Worm (Caenorhabditis elegans): ENCODE results near the gene btb-14.
A peak's percentile ranks its signal among the peaks of the same experiment; 100 is the strongest.

Gene btb-14

DNA sequence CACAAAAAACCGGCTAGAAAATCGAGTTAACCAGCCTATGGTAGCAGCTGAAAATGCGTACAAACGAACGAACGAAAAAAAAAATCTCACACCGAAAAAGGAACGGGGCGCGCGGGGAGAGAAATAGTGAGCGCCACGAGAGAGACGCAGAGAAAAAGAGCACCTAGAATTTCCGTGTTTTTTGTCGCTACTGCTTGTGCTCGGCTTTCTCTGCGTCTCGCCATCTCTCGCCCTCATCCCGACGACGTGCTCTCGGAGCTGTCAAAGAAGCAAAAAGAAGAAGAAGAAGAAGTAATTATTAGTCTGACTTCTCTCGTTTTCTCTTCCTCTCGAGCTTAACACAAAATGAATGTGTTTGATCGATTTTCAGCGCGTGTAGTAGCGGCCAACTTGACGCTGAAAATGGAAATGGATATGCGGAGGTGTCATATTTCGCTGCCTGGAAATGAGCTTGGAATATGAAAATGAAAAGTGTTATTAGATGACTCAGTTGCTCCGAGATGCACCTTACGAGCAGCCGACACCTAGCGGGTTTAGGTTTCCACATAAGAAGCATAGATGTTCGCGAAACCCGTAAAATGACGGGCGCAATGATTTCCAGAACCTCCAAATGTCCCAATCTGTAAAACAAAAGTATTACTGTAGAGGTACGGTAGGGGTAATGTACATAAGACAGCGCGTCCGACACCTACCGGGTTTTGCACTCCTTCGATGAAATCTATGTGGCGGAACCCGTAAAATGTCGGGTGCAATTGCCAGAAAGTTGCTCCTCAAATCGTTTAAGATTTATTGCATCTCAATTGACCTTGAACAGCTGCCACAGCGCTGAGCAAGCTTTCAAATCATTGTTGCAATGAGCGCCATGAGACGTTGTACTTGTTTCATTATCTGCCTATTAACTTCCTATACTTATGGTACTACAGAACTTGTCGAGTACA, at the start of gene btb-14:
TSS of gene btb-14 (plus strand) at position 839 of the 938 bp plus-strand sequence.
- TF ChIP-seq egl-43 (GFP tag; IDR thresholded peaks at IDR 0.05) (0 out of 2 replicates have a peak, but pooled peaks have one; percentile 44), rbr-2 (tag; optimal IDR thresholded peaks at IDR 0.05) (peak; percentile 24), F10B5.3 (tag; optimal IDR thresholded peaks at IDR 0.05) (no peak), mes-2 (tag; optimal IDR thresholded peaks at IDR 0.05; ENCODE audit: poor library complexity, severe bottlenecking) (no peak), set-16 (GFP tag; IDR thresholded peaks at IDR 0.05) (peak; percentile 46; the same call in 1 of the 2 replicates), hif-1 (tag; optimal IDR thresholded peaks at IDR 0.05) (peak in 1 of 2 experiments; percentile 4), lsy-2 (tag; optimal IDR thresholded peaks at IDR 0.05) (peak in 1 of 2 experiments; percentile 60), zip-11 (GFP tag; IDR thresholded peaks at IDR 0.05) (no peak), F26F4.8 (GFP tag; conservative IDR thresholded peaks at IDR 0.05) (no peak), daf-19 (GFP tag; conservative IDR thresholded peaks at IDR 0.05) (no peak), unc-62 (GFP tag; optimal IDR thresholded peaks at IDR 0.05 in 1 of 2) (peak in 1 of 2 experiments; percentile 53), unc-62 (tag; optimal IDR thresholded peaks at IDR 0.05) (no peak), mdt-29 (GFP tag; IDR thresholded peaks at IDR 0.05) (no peak), dmd-6 (GFP tag; IDR thresholded peaks at IDR 0.05) (peak; percentile 12; the same call in 1 of the 2 replicates), snpc-4 (tag; optimal IDR thresholded peaks at IDR 0.05) (peak; percentile 26), ceh-20 (GFP tag; IDR thresholded peaks at IDR 0.05) (0 out of 2 replicates have a peak, but pooled peaks have one; percentile 19), sdz-12 (GFP tag; optimal IDR thresholded peaks at IDR 0.05) (no peak), hmg-1.1 (GFP tag; IDR thresholded peaks at IDR 0.05) (peak; percentile 64; the same call in 1 of the 2 replicates), dpl-1 (GFP tag; optimal IDR thresholded peaks at IDR 0.05) (no peak), nhr-42 (GFP tag; IDR thresholded peaks at IDR 0.05) (no peak), mep-1 (tag; optimal IDR thresholded peaks at IDR 0.05) (no peak), mdl-1 (tag; optimal IDR thresholded peaks at IDR 0.05) (peak in 1 of 2 experiments; percentile 21), T26A8.4 (GFP tag; IDR thresholded peaks at IDR 0.05) (no peak), fkh-10 (GFP tag; optimal IDR thresholded peaks at IDR 0.05) (no peak), lin-29 (GFP tag; IDR thresholded peaks at IDR 0.05) (no peak), daf-8 (GFP tag; IDR thresholded peaks at IDR 0.05) (no peak)

DNA sequence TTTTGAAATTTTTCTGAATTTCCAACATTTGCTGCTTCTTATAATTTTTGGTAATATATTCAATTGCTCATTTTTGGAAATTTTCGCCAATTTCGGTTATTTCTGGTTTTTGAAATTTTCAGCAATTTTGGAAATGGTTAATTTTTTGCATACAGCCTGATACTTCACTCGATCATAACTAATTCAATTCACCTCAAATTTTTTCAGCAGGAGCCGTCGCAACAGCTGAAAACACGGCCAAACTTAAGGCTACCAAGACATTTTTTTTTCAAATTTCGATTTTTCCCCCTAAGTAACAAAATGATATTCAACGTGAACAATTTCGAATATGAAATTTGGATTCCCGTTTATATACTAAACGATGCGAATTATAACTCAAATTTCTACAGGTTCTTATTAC, 47.8 kb upstream of the btb-14 start, which contains the start of gene sre-52:
TSS of gene sre-52 (plus strand) at position 301 of the 400 bp plus-strand sequence.
- TF ChIP-seq pqm-1 (tag; optimal IDR thresholded peaks at IDR 0.05) (no peak), Y75B8A.6 (GFP tag; IDR thresholded peaks at IDR 0.05) (no peak), nhr-77 (tag; optimal IDR thresholded peaks at IDR 0.05) (no peak), nhr-48 (tag; optimal IDR thresholded peaks at IDR 0.05) (no peak), nhr-25 (tag; optimal IDR thresholded peaks at IDR 0.05; ENCODE audit: borderline replicate concordance, insufficient read depth) (no peak), hlh-30 (tag; optimal IDR thresholded peaks at IDR 0.05; ENCODE audit: insufficient read depth) (no peak)

- TF ChIP-seq dve-1 (tag; optimal IDR thresholded peaks at IDR 0.05; ENCODE audit: insufficient read depth), result peak; percentile 71
- TF ChIP-seq D1046.2 (GFP tag; IDR thresholded peaks at IDR 0.05), result no peak
- TF ChIP-seq nhr-6 (tag; optimal IDR thresholded peaks at IDR 0.05), result peak; percentile 43
- TF ChIP-seq mep-1 (tag; optimal IDR thresholded peaks at IDR 0.05), result peak; percentile 78
- peak in 1 of 2 experiments; percentile 59 for TF ChIP-seq hif-1 (tag; optimal IDR thresholded peaks at IDR 0.05)
- TF ChIP-seq ceh-28 (tag; optimal IDR thresholded peaks at IDR 0.05), result peak; percentile 46
- no peak for TF ChIP-seq daf-16 (GFP tag; optimal IDR thresholded peaks at IDR 0.05)
- peak; percentile 53 for TF ChIP-seq daf-16 (tag; optimal IDR thresholded peaks at IDR 0.05)
- peak; percentile 28 for TF ChIP-seq lin-13 (GFP tag; optimal IDR thresholded peaks at IDR 0.05)
- peak; percentile 66 for TF ChIP-seq nhr-28 (tag; optimal IDR thresholded peaks at IDR 0.05)
- TF ChIP-seq F26F4.8 (GFP tag; conservative IDR thresholded peaks at IDR 0.05), result no peak
- TF ChIP-seq mdl-1 (tag; optimal IDR thresholded peaks at IDR 0.05), result peak in 1 of 2 experiments; percentile 57
- no peak for TF ChIP-seq egl-27 (tag; optimal IDR thresholded peaks at IDR 0.05)
- TF ChIP-seq duxl-1 (tag; optimal IDR thresholded peaks at IDR 0.05; ENCODE audit: poor library complexity), result peak; percentile 78
- peak; percentile 98 for TF ChIP-seq aha-1 (tag)
- 0 out of 4 replicates have a peak, but pooled peaks of 1 of the 2 experiments have one; percentile 17 for TF ChIP-seq madf-5 (GFP tag; IDR thresholded peaks at IDR 0.05)
- peak; percentile 30 for TF ChIP-seq nhr-77 (tag; optimal IDR thresholded peaks at IDR 0.05)
- peak; percentile 65 to 94 for TF ChIP-seq lsy-2 (tag; optimal IDR thresholded peaks at IDR 0.05)
- peak; percentile 95 for TF ChIP-seq hlh-30 (tag; optimal IDR thresholded peaks at IDR 0.05; ENCODE audit: insufficient read depth)
- TF ChIP-seq rbr-2 (tag; optimal IDR thresholded peaks at IDR 0.05), result peak; percentile 57
- no peak for TF ChIP-seq R02D3.7 (tag; optimal IDR thresholded peaks at IDR 0.05)
- peak; percentile 43 for TF ChIP-seq dpl-1 (GFP tag; optimal IDR thresholded peaks at IDR 0.05)
Measured at ce11 chrII:12339152-12339551, 44.1 kb upstream of the btb-14 start.

All from whole organism, L4 larva.